Worm (Caenorhabditis elegans) whole organism, L4/young adult: ENCODE data around the gene sgn-1.

Experiments used
- dao-5 ChIP-seq: sonication (generic microtip); optimal IDR thresholded peaks from 2 replicates; lab custom pipeline; 2016; ENCODE audit warnings: missing genotype, missing genetic modification characterization, moderate library complexity, missing compliant biosample characterization
- him-1 ChIP-seq: sonication (generic microtip); optimal IDR thresholded peaks from 2 replicates; lab custom pipeline; 2016; ENCODE audit warnings: missing genotype, missing genetic modification reagents, missing genetic modification characterization, missing compliant biosample characterization

DNA sequence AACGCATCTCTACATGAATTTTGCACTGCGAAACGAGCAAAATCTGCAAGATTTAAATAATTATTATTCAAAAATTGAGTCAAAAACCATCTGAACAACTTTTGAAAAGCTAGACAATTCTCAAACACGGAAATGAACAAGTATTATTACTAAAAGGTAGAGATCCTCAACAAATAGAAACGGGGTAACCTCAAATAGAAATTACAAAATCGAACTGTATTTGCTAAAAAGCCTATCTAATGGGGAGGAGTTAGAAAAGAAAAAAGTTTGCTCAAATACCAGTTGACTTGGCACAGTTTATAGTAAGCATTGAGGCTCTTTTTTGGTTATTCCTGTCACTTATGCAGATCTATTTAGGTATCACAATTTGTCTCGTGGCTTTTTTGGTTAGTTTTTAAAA lies 42.3 kb upstream of the sgn-1 start, which contains the start of gene nas-25:
- TF ChIP-seq dao-5 (tag; lab: Kevin White, UChicago) (no peak), him-1 (tag; lab: Kevin White, UChicago) (no peak)
